Fruit fly (Drosophila melanogaster) whole organism, embryonic: ENCODE measurements around the gene Pgant35A.

ENCODE experiments used
- Antp ChIP-seq: fragments of 200-800 bp; sonication (Bioruptor generic); optimal IDR thresholded peaks from 3 replicates; lab custom pipeline; 2016; ENCODE audit warnings: missing biosample characterization, missing genetic modification characterization
- Atf-2 ChIP-seq: fragments of 200-800 bp; sonication (Bioruptor generic); optimal IDR thresholded peaks from 2 replicates; lab custom pipeline; 2016; ENCODE audit warnings: missing biosample characterization, missing genetic modification characterization
- Atf3 ChIP-seq: fragments of 200-800 bp; sonication (Bioruptor generic); optimal IDR thresholded peaks from 3 replicates; lab custom pipeline; 2016; ENCODE audit warnings: missing biosample characterization, missing genetic modification characterization
- CG11504 ChIP-seq: fragments of 200-800 bp; sonication (Bioruptor generic); optimal IDR thresholded peaks from 3 replicates; lab custom pipeline; 2019; ENCODE audit warnings: missing biosample characterization, mild to moderate bottlenecking, missing genetic modification characterization, moderate library complexity
- CG11696 ChIP-seq: fragments of 200-800 bp; sonication (Bioruptor generic); IDR thresholded peaks from 2 replicates; pipeline ENCODE4 v1.3.6; 2022; ENCODE audit warnings: missing biosample characterization, missing genetic modification characterization
- CG13775 ChIP-seq: fragments of 200-800 bp; sonication (Bioruptor generic); optimal IDR thresholded peaks from 3 replicates; lab custom pipeline; 2017; ENCODE audit warnings: missing biosample characterization, mild to moderate bottlenecking, missing genetic modification characterization
- CG14441 ChIP-seq: fragments of 200-800 bp; sonication (Bioruptor generic); IDR thresholded peaks from 2 replicates; pipeline ENCODE4 v1.3.6; 2022; ENCODE audit warnings: missing biosample characterization, missing genetic modification characterization
- CG14667 ChIP-seq: fragments of 200-800 bp; sonication (Bioruptor generic); IDR thresholded peaks from 2 replicates; pipeline ENCODE4 v1.3.6; 2022; ENCODE audit warnings: missing biosample characterization, missing genetic modification characterization
- CG16863 ChIP-seq: fragments of 200-800 bp; sonication (Bioruptor generic); optimal IDR thresholded peaks from 3 replicates; lab custom pipeline; 2016; ENCODE audit warnings: missing biosample characterization, missing genetic modification characterization
- CG18262 ChIP-seq: fragments of 200-800 bp; optimal IDR thresholded peaks from 3 replicates; lab custom pipeline; 2019; ENCODE audit warnings: missing biosample characterization, mild to moderate bottlenecking, missing genetic modification characterization, moderate library complexity
- CG2889 ChIP-seq: fragments of 200-800 bp; sonication (Bioruptor generic); IDR thresholded peaks from 3 replicates; pipeline ENCODE4 v1.3.6; 2022; ENCODE audit warnings: missing biosample characterization, missing genetic modification characterization
- CG30403 ChIP-seq: fragments of 200-800 bp; sonication (Bioruptor generic); optimal IDR thresholded peaks from 3 replicates; lab custom pipeline; 2016; ENCODE audit warnings: missing biosample characterization, missing genetic modification characterization
- CG34224 ChIP-seq: fragments of 200-800 bp; sonication (Bioruptor generic); IDR thresholded peaks from 3 replicates; pipeline ENCODE4 v1.3.6; 2022; ENCODE audit warnings: missing biosample characterization, missing genetic modification characterization; ENCODE audit not compliant: partially characterized antibody
- CG34422 ChIP-seq: fragments of 200-800 bp; sonication (Bioruptor generic); IDR thresholded peaks from 3 replicates; pipeline ENCODE4 v1.3.6; 2022; ENCODE audit warnings: missing biosample characterization, missing genetic modification characterization
- CG4404 ChIP-seq: fragments of 200-800 bp; sonication (Bioruptor generic); IDR thresholded peaks from 2 replicates; pipeline ENCODE4 v1.3.6; 2022; ENCODE audit warnings: missing biosample characterization, missing genetic modification characterization
- CG4730 ChIP-seq: fragments of 200-800 bp; sonication (Bioruptor generic); IDR thresholded peaks from 2 replicates; pipeline ENCODE4 v1.3.6; 2022; ENCODE audit warnings: missing biosample characterization, missing genetic modification characterization
- CG6683 ChIP-seq: fragments of 200-800 bp; sonication (Bioruptor generic); optimal IDR thresholded peaks from 2 replicates; lab custom pipeline; 2017; ENCODE audit warnings: missing biosample characterization, mild to moderate bottlenecking, missing genetic modification characterization, missing genetic modification reagents
- Dad ChIP-seq: fragments of 200-800 bp; sonication (Bioruptor generic); optimal IDR thresholded peaks from 3 replicates; lab custom pipeline; 2016; ENCODE audit warnings: missing biosample characterization, missing genetic modification characterization
- Drgx ChIP-seq: fragments of 200-800 bp; sonication (Bioruptor generic); IDR thresholded peaks from 2 replicates; pipeline ENCODE4 v1.3.6; 2022; ENCODE audit warnings: missing biosample characterization, missing genetic modification characterization
- E2f1 ChIP-seq: fragments of 200-800 bp; sonication (Bioruptor generic); IDR thresholded peaks from 2 replicates; pipeline ENCODE4 v1.3.6; 2022; ENCODE audit warnings: missing biosample characterization, missing genetic modification characterization
- Hr78 ChIP-seq, 2 experiments: fragments of 200-800 bp in 1 of 2; fragments of >200 bp in 1 of 2; sonication (Bioruptor generic) in 1 of 2; optimal IDR thresholded peaks; 2 replicates each; lab custom pipeline; 2017 to 2019; ENCODE audit warnings: missing biosample characterization in 2 of 2, missing genetic modification characterization in 2 of 2, mild to moderate bottlenecking in 1 of 2, moderate library complexity in 1 of 2
- Mrtf ChIP-seq: fragments of 200-800 bp; sonication (Bioruptor generic); IDR thresholded peaks from 3 replicates; pipeline ENCODE4 v1.3.6; 2022; ENCODE audit warnings: missing biosample characterization, missing genetic modification characterization
- Pdp1 ChIP-seq, 2 experiments: fragments of 200-800 bp; sonication (Bioruptor generic); optimal IDR thresholded peaks; 3 replicates each; lab custom pipeline; 2016; ENCODE audit warnings: missing biosample characterization in 2 of 2, missing genetic modification characterization in 2 of 2, mild to moderate bottlenecking in 1 of 2, moderate library complexity in 1 of 2
- Ptx1 ChIP-seq: fragments of 200-800 bp; sonication (Bioruptor generic); IDR thresholded peaks from 2 replicates; pipeline ENCODE4 v1.3.6; 2022; ENCODE audit warnings: missing biosample characterization, missing genetic modification characterization
- Sox100B ChIP-seq: fragments of 200-800 bp; sonication (Bioruptor generic); optimal IDR thresholded peaks from 3 replicates; lab custom pipeline; 2018; ENCODE audit warnings: missing biosample characterization, mild to moderate bottlenecking, missing genetic modification characterization
- Sox102F ChIP-seq: fragments of 200-800 bp; sonication (Bioruptor generic); optimal IDR thresholded peaks from 2 replicates; lab custom pipeline; 2018; ENCODE audit warnings: missing biosample characterization, mild to moderate bottlenecking, missing genetic modification characterization, moderate library complexity
- Ssrp ChIP-seq: fragments of 200-800 bp; sonication (Bioruptor generic); optimal IDR thresholded peaks from 2 replicates; lab custom pipeline; 2018; ENCODE audit warnings: missing biosample characterization, mild to moderate bottlenecking, missing genetic modification characterization, moderate library complexity
- Xbp1 ChIP-seq: fragments of 200-800 bp; sonication (Bioruptor generic); optimal IDR thresholded peaks from 3 replicates; lab custom pipeline; 2016; ENCODE audit warnings: missing biosample characterization, mild to moderate bottlenecking, missing genetic modification characterization
- chn ChIP-seq: fragments of 200-800 bp; sonication (Bioruptor generic); optimal IDR thresholded peaks from 2 replicates; lab custom pipeline; 2016; ENCODE audit warnings: missing biosample characterization, missing genetic modification characterization
- dmrt11E ChIP-seq: fragments of 200-800 bp; sonication (Bioruptor generic); optimal IDR thresholded peaks from 3 replicates; lab custom pipeline; 2018; ENCODE audit warnings: missing biosample characterization, mild to moderate bottlenecking, missing genetic modification characterization, moderate library complexity
- dmrt99B ChIP-seq: fragments of 200-800 bp; sonication (Bioruptor generic); optimal IDR thresholded peaks from 2 replicates; lab custom pipeline; 2018; ENCODE audit warnings: missing biosample characterization, mild to moderate bottlenecking, missing genetic modification characterization, moderate library complexity
- dysf ChIP-seq: fragments of 200-800 bp; sonication (Bioruptor generic); IDR thresholded peaks from 3 replicates; pipeline ENCODE4 v1.3.6; 2022; ENCODE audit warnings: missing biosample characterization, missing genetic modification characterization
- ewg ChIP-seq: fragments of 200-800 bp; sonication (Bioruptor generic); optimal IDR thresholded peaks from 3 replicates; lab custom pipeline; 2017; ENCODE audit warnings: mild to moderate bottlenecking, missing biosample characterization, missing genetic modification reagents, missing genetic modification characterization
- gce ChIP-seq: fragments of 200-800 bp; sonication (Bioruptor generic); IDR thresholded peaks from 3 replicates; pipeline ENCODE4 v1.3.6; 2022; ENCODE audit warnings: missing biosample characterization, missing genetic modification characterization
- grn ChIP-seq: fragments of 200-800 bp; sonication (Bioruptor generic); optimal IDR thresholded peaks from 3 replicates; lab custom pipeline; 2017; ENCODE audit warnings: missing biosample characterization, missing genetic modification characterization
- jing ChIP-seq: fragments of 200-800 bp; sonication (Bioruptor generic); optimal IDR thresholded peaks from 2 replicates; lab custom pipeline; 2018; ENCODE audit warnings: missing biosample characterization, mild to moderate bottlenecking, missing genetic modification characterization
- lbe ChIP-seq: fragments of 200-800 bp; sonication (Bioruptor generic); optimal IDR thresholded peaks from 2 replicates; lab custom pipeline; 2016; ENCODE audit warnings: missing biosample characterization, mild to moderate bottlenecking, missing genetic modification characterization
- lmd ChIP-seq: fragments of 200-800 bp; sonication (Bioruptor generic); IDR thresholded peaks from 2 replicates; pipeline ENCODE4 v1.3.6; 2022; ENCODE audit warnings: missing biosample characterization, missing genetic modification characterization
- lola ChIP-seq, 3 experiments: fragments of >200 bp in 2 of 3; fragments of 200-800 bp in 1 of 3; sonication (Bioruptor generic) in 1 of 3; optimal IDR thresholded peaks; 2 replicates each; lab custom pipeline; 2017 to 2019; ENCODE audit warnings: missing biosample characterization in 3 of 3, missing genetic modification characterization in 3 of 3, mild to moderate bottlenecking in 1 of 3, moderate library complexity in 1 of 3
- pan ChIP-seq, 4 experiments: fragments of >200 bp in 3 of 4; fragments of 200-800 bp in 1 of 4; sonication (Bioruptor generic) in 1 of 4; optimal IDR thresholded peaks in 3 of 4; IDR thresholded peaks in 1 of 4; 2 replicates each; pipeline versions ENCODE4 v1.3.6 to Lab custom; 2017 to 2022; ENCODE audit warnings: missing biosample characterization in 2 of 4, missing genetic modification characterization in 2 of 4, mixed read lengths in 1 of 4
- pfk ChIP-seq: fragments of 200-800 bp; sonication (Bioruptor generic); optimal IDR thresholded peaks from 2 replicates; lab custom pipeline; 2018; ENCODE audit warnings: missing biosample characterization, mild to moderate bottlenecking, missing genetic modification characterization, moderate library complexity
- pum ChIP-seq: fragments of 200-800 bp; sonication (Bioruptor generic); optimal IDR thresholded peaks from 2 replicates; lab custom pipeline; 2016; ENCODE audit warnings: missing biosample characterization, missing genetic modification characterization
- sisA ChIP-seq: fragments of 200-800 bp; sonication (Bioruptor generic); IDR thresholded peaks from 2 replicates; pipeline ENCODE4 v1.3.6; 2022; ENCODE audit warnings: missing biosample characterization, missing genetic modification characterization
- ttk ChIP-seq: fragments of 200-800 bp; sonication (Bioruptor generic); IDR thresholded peaks from 2 replicates; pipeline ENCODE4 v2.1.2; 2022; ENCODE audit warnings: missing biosample characterization, missing genetic modification characterization
- unpg ChIP-seq: fragments of 200-800 bp; sonication (Bioruptor generic); optimal IDR thresholded peaks from 3 replicates; lab custom pipeline; 2018; ENCODE audit warnings: missing biosample characterization, mild to moderate bottlenecking, missing genetic modification characterization, moderate library complexity
- zen ChIP-seq: fragments of 200-800 bp; sonication (Bioruptor generic); optimal IDR thresholded peaks from 3 replicates; lab custom pipeline; 2018; ENCODE audit warnings: missing biosample characterization, mild to moderate bottlenecking, missing genetic modification characterization, moderate library complexity
- zfh1 ChIP-seq: fragments of 200-800 bp; sonication (Bioruptor generic); IDR thresholded peaks from 3 replicates; pipeline ENCODE4 v1.3.6; 2022; ENCODE audit warnings: missing biosample characterization, missing genetic modification characterization

Pgant35A gene

DNA sequence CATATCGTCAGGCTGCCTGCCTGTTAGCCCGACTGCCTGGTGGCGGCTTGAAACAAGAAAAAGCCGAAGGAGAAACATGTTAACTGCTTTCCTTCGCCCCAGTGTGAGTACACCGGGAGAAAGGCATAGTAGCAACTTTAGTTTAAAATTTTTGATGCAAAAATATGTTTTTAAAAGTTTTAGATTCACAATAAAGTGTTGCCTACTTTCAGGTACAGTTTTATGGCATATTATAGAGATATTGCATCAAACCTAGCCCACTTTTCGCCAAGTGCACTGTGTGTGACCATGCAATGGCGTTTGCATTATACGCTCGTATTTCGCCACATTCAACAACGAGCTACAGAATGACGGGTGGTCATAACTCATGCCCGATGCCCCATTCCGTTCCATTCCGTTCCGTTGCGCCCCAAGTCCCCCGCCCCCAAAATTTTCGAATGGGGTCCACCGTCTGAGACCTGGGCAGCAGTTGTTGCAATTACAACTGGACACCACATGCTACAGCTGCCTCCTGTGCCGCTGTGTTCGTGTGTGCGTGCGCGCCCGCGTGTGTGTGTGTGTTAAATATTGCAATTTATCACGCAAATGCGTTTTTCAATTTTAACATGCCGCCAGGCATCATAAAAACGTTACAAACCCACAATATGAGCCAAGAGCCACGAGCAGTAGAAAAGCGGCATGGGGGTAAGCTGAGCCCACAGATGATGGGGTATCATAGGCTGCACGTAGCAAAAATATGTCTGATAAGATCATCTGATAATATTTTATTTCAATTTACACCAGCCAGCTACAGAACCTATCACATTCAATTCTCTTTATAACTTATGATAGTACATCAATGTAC, 11.1 kb downstream of the Pgant35A start (continued):
- 0 out of 2 replicates have a peak, but pooled peaks have one; percentile 14 for TF ChIP-seq CG14667 (GFP tag; lab: Robert Waterston, UW)
- TF ChIP-seq Atf3 (GFP tag; lab: Kevin White, UChicago): peak; percentile 26
- TF ChIP-seq CG13775 (GFP tag; lab: Kevin White, UChicago): peak; percentile 4
- TF ChIP-seq ewg: peak; percentile 20
- TF ChIP-seq dmrt11E (tag; lab: Kevin White, UChicago): peak; percentile 48
- TF ChIP-seq pan (optimal IDR thresholded peaks at IDR 0.05; lab: Kevin White, UChicago): no peak
- peak in 1 of 2 experiments; percentile 38 for TF ChIP-seq pan (GFP tag; optimal IDR thresholded peaks at IDR 0.05 in 1 of 2, IDR thresholded peaks at IDR 0.05 in 1 of 2)
- peak; percentile 38 for TF ChIP-seq Xbp1
- peak; percentile 97 for TF ChIP-seq Drgx
- 0 out of 2 replicates have a peak, but pooled peaks have one; percentile 12 for TF ChIP-seq sisA (GFP tag; lab: Robert Waterston, UW)
- TF ChIP-seq grn (GFP tag; lab: Kevin White, UChicago): no peak
- TF ChIP-seq ttk (GFP tag; lab: Robert Waterston, UW): peak; percentile 49; the same call in 1 of the 2 replicates
- TF ChIP-seq CG30403 (GFP tag; lab: Kevin White, UChicago): peak; percentile 28
- TF ChIP-seq E2f1 (GFP tag; lab: Robert Waterston, UW): no peak
- peak; percentile 30 for TF ChIP-seq Ssrp (tag; lab: Kevin White, UChicago)
- no peak for TF ChIP-seq Hr78 (GFP tag; optimal IDR thresholded peaks at IDR 0.05; lab: Kevin White, UChicago)
- peak in 1 of 2 experiments; percentile 26 for TF ChIP-seq Pdp1 (GFP tag; optimal IDR thresholded peaks at IDR 0.05; lab: Kevin White, UChicago)
- peak; percentile 41; the same call in 1 of the 2 replicates for TF ChIP-seq CG4404 (GFP tag; lab: Robert Waterston, UW)
- peak; percentile 35; the same call in 1 of the 3 replicates for TF ChIP-seq dysf (GFP tag; lab: Robert Waterston, UW)
- peak; percentile 32 for TF ChIP-seq dmrt99B (tag; lab: Kevin White, UChicago)
- TF ChIP-seq pfk: no peak
- TF ChIP-seq Antp: peak; percentile 10
- peak; percentile 56 for TF ChIP-seq lmd (GFP tag; lab: Robert Waterston, UW)
- TF ChIP-seq zen (tag; lab: Kevin White, UChicago): peak; percentile 62
- TF ChIP-seq CG6683 (GFP tag; lab: Kevin White, UChicago): no peak
- peak; percentile 23; the same call in 1 of the 2 replicates for TF ChIP-seq CG14441 (GFP tag; lab: Robert Waterston, UW)
- TF ChIP-seq zfh1: peak; percentile 63
- peak; percentile 38 for TF ChIP-seq jing (GFP tag; lab: Kevin White, UChicago)
- TF ChIP-seq CG16863 (GFP tag; lab: Kevin White, UChicago): peak; percentile 14
- TF ChIP-seq lbe: peak; percentile 86
- peak; percentile 44 for TF ChIP-seq Sox102F (GFP tag; lab: Kevin White, UChicago)
- TF ChIP-seq CG11696: peak; percentile 16; the same call in 1 of the 2 replicates
- TF ChIP-seq Sox100B (GFP tag; lab: Kevin White, UChicago): peak; percentile 12
- no peak for TF ChIP-seq CG34224 (GFP tag; lab: Robert Waterston, UW)
- TF ChIP-seq pum (GFP tag; lab: Kevin White, UChicago): no peak
- peak; percentile 30 for TF ChIP-seq CG18262 (tag; lab: Kevin White, UChicago)
- TF ChIP-seq gce (GFP tag; lab: Robert Waterston, UW): 0 out of 3 replicates have a peak, but pooled peaks have one; percentile 11
- 0 out of 3 replicates have a peak, but pooled peaks have one; percentile 47 for TF ChIP-seq CG2889
- peak; percentile 13 for TF ChIP-seq Atf-2 (GFP tag; lab: Kevin White, UChicago)
- TF ChIP-seq lola (GFP tag; optimal IDR thresholded peaks at IDR 0.05; lab: Kevin White, UChicago): peak in 1 of 3 experiments; percentile 4
- TF ChIP-seq chn: no peak
- TF ChIP-seq CG34422 (GFP tag; lab: Robert Waterston, UW): peak; percentile 21; the same call in 1 of the 3 replicates
- TF ChIP-seq Mrtf: 0 out of 3 replicates have a peak, but pooled peaks have one; percentile 18
- peak; percentile 37 for TF ChIP-seq unpg (GFP tag; lab: Kevin White, UChicago)
- TF ChIP-seq Ptx1 (GFP tag; lab: Robert Waterston, UW): peak; percentile 55
- TF ChIP-seq CG11504 (tag; lab: Kevin White, UChicago): peak; percentile 58
- peak; percentile 17; the same call in 1 of the 2 replicates for TF ChIP-seq CG4730
- TF ChIP-seq Dad (GFP tag; lab: Kevin White, UChicago): no peak
